Fruit fly (Drosophila melanogaster): Measurements from ENCODE around the gene NdufV3.

The NdufV3 gene

dm6 chrX:11349780-11350179 lies at the start of gene NdufV3:
Gene NdufV3 (plus strand): TSS chrX:11349998.
- TF ChIP-seq CTCF (optimal IDR thresholded peaks at IDR 0.05) (no peak), CG8478 (optimal IDR thresholded peaks at IDR 0.05) (no peak)

DNA sequence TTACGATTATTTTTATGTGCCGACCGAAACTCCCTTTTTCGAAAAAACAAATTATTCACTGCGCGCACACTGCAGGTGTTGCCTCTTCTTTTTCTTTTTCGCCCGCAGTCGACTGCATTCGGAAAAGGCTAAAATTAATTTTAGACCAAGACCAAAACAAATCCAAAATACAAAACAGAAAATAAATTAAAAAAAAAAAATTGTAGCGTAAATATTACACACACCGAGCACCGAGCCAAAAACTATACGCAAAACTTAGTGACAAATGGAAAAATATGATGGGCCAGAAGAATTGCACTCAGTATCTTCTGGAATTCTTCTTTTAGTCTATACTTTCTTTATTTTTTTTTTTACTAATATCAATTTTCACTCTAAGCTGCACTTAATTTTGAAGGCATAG lies 47.1 kb upstream of the NdufV3 start, which contains the start of gene CG44422:
Gene CG44422 (minus strand): TSS at position 101 of the 400 bp plus-strand sequence.
- no peak for TF ChIP-seq CG8478 (optimal IDR thresholded peaks at IDR 0.05)
- TF ChIP-seq CTCF (optimal IDR thresholded peaks at IDR 0.05), result no peak

- no peak for TF ChIP-seq CG8478 (optimal IDR thresholded peaks at IDR 0.05)
- no peak for TF ChIP-seq CTCF (optimal IDR thresholded peaks at IDR 0.05)
Measured at dm6 chrX:11311108-11311507, 38.7 kb upstream of the NdufV3 start, which contains the start of gene Ir10a. Gene Ir10a (minus strand): TSS chrX:11311208.

DNA sequence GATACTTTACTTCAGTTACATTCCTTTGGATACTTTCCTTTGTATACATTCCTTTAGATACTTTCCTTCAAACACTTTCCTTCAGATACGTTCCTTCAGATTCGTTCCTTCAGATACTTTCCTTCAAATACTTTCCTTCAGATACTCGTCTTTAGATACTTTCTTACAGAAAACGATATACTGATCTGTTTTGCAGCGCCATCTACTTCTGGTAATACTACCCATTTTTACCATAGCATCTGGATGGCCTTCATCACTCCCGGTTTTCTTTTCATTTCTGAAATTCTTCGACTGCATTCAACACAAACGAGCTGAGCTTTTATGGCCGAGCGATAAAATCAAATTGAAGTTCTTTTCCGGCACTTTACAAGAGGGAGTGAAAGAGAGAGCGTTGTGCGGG lies 29.9 kb upstream of the NdufV3 start:
- TF ChIP-seq CTCF (optimal IDR thresholded peaks at IDR 0.05), result peak; percentile 80
- TF ChIP-seq CG8478 (optimal IDR thresholded peaks at IDR 0.05), result no peak

DNA sequence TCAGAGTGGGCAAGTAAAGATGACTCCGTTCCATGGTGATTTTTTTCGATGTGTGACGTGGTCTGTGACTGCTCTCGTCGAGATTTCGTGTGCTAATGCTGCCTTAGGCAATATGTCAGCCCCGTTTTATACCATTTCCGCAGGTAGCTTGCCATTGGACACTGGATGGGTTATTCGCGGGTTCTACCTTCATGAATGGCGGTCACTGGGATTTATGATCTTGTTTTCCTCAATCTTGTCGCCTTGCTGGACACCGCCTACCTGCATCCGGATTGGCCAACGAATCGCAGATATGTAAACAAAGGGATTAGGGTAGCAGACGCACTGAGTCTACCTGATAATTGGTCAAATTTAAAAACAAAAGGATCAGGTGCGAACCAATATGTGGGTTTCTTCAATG lies 27.5 kb upstream of the NdufV3 start, which contains the start of gene sisA:
Gene sisA (minus strand): TSS at position 101 of the 400 bp plus-strand sequence.
- no peak for TF ChIP-seq CTCF (optimal IDR thresholded peaks at IDR 0.05)
- TF ChIP-seq CG8478 (optimal IDR thresholded peaks at IDR 0.05), result no peak

dm6 chrX:11322659-11323058 lies 27.1 kb upstream of the NdufV3 start:
- no peak for TF ChIP-seq CTCF (optimal IDR thresholded peaks at IDR 0.05)
- no peak for TF ChIP-seq CG8478 (optimal IDR thresholded peaks at IDR 0.05)

DNA sequence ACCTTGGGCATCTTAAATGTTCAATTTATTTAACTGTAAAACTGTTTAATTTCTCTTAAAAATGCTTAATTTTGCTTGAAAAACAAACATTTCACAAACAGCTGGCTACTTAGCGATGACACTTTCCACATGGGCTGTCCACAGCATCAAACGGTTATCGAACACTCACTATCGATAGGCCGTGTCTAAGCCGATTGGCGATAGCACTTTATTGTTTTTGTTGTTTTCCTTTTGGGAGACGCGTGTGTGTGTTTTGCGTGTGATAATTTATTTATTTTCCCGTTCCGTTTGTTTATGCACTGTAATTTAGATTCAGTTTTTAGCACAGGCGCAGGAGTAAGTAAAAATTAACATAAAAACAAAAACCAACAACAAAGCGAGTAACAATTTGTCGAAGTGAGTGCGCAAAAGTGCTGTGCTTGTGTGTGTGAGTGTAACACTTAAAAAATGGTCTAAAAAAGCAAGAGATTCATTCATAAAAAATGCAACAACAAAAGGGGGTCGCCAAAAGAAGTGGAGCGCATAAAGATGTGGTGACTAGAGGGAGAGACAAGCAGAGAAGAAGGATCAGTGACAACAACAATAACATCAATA lies 24.5 kb upstream of the NdufV3 start, which contains the start of gene Gapvd1:
Gene Gapvd1 (plus strand): TSS at position 211 of the 594 bp plus-strand sequence.
- no peak for TF ChIP-seq CG8478 (optimal IDR thresholded peaks at IDR 0.05)
- TF ChIP-seq CTCF (optimal IDR thresholded peaks at IDR 0.05), result peak in 1 of 2 experiments; percentile 6

- TF ChIP-seq CG8478 (optimal IDR thresholded peaks at IDR 0.05) (no peak), CTCF (optimal IDR thresholded peaks at IDR 0.05) (no peak)
Measured at dm6 chrX:11326213-11326731, 23.5 kb upstream of the NdufV3 start.

DNA sequence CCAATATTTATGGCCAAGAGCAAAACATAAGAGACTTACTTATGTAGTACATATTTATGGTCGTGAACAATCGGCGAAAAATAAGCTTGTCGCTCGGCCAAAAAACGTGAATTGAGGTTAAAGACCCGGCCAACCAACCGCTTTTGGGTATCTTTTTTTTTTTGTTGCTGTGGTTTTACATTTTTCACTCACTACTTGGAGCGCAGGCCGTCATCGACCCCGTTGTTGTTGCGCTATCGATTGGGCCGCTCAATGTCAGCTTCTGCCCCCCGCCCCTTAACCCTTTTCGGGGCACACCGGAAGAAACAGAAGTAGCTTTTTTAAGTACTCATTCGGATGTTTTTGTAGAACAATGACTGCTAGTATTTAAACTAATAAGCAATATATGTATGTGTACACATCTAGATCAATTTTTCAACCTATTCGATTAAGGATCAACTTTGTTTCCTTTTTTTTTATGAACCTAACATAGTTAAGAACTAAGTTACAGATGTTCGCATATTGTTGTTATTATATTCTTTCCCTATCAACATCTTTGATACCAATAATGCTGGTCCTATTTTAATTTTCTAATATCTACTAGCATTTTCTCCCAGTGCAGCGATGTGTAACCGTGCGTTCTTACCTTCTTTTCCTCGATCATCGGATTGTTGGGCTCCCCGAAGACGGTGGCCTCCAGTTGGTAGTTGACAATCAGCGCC lies 11.6 kb upstream of the NdufV3 start:
- TF ChIP-seq CG8478 (optimal IDR thresholded peaks at IDR 0.05) (no peak), CTCF (optimal IDR thresholded peaks at IDR 0.05) (no peak)

DNA sequence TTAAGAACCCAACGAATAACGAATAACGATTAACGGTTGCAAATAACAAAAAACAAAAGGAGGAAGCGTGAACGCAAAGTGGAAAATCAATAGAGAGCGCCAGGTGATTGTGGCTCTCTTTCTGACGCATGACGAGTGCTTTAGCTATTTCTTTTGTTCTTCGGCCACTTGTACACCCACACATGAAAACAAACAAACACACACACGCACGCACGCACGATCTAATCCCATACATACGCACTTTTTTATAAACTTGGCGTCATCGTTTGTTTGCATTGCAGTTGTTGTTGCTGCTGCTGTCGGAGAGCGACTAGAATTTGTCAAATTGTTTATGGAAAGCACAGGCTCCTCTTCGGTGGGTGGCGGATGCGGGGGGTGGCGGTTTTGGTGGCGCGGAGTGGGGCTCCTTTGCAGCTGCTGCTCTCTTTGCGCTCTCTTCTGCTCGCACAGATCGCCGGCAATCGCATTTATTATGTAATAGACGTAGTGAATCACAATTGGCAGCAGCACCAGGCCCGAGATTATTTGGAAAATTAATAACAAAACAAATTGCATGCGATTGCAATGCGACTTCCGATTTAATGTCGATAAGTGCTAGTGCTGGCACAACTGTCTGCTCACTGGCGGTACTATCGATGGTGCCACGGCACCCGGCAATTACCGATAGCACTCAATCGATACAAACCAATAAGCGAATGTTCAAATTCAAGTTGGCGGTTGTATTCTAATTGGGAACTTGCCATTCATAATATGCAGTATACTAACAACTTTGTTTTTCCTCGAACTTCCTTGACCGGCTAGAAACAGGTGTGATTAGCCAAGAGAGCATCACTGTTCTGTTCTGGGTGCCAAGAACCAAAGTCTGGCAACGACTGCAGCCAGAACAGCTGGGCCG lies 10.6 kb upstream of the NdufV3 start:
- TF ChIP-seq CG8478 (optimal IDR thresholded peaks at IDR 0.05), result no peak
- TF ChIP-seq CTCF (optimal IDR thresholded peaks at IDR 0.05), result peak in 1 of 2 experiments; percentile 34

DNA sequence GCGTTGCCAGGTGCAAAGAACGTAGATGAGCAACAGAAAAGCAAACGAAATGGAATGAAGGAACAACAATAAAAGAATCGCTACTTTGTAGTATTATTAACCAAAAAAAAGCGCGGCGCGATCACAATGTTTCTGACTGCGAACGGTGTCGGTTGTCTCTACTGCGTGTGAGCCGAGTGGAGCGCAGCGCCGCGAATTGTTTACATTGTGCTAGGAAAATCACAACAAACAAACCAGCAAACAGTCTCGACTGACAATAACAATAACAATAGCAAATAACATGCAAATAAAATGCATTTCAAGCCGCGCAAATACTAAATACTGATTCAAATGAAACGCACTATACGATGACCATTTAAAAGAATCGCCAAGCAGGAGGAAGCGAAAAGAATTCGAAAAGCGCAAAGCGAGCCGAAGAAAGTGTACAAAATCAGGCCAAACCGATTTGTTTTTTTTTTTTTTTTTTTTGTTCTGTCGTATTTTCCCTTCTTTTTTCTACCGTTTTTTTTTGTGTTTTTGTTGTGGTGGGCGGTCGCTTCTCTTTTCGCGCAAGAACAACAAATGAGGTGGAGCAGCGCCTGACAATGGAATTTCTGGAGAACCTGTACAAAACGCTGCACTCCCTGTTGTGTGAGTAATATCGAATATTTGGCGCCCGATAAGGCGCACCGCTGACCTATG lies 9.8 kb upstream of the NdufV3 start, which contains the start of the genes CG34348 and Kap3:
Gene CG34348 (plus strand): TSS at position 6 of the 681 bp plus-strand sequence.
Gene Kap3 (minus strand): TSS at position 217 of the 681 bp plus-strand sequence.
- no peak for TF ChIP-seq CG8478 (optimal IDR thresholded peaks at IDR 0.05)
- TF ChIP-seq CTCF (optimal IDR thresholded peaks at IDR 0.05), result no peak

- TF ChIP-seq CG8478 (optimal IDR thresholded peaks at IDR 0.05), result no peak
- no peak for TF ChIP-seq CTCF (optimal IDR thresholded peaks at IDR 0.05)
Measured at dm6 chrX:11340719-11341322, 9.0 kb upstream of the NdufV3 start.

- TF ChIP-seq CG8478 (optimal IDR thresholded peaks at IDR 0.05) (no peak), CTCF (optimal IDR thresholded peaks at IDR 0.05) (no peak)
Measured at dm6 chrX:11342168-11342567, 7.6 kb upstream of the NdufV3 start.

DNA sequence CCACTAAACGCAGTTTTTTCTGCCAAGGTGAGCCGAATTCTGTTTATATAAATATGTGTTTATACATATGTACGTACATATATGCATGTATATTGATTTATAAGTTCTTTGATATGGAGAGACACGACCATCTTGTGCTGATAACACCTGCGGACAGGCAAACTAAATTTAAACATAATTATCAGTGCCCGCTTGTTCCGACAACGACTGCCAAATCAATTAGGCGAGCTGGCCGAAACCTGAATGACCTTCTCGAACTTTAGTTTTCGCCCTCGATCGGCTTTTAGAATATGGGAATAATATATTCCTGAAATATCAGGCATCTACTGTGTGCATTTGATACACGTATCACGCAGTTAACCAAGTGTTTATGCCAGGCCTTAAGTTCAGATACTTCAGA lies 7.0 kb upstream of the NdufV3 start:
- TF ChIP-seq CTCF (optimal IDR thresholded peaks at IDR 0.05), result no peak
- no peak for TF ChIP-seq CG8478 (optimal IDR thresholded peaks at IDR 0.05)

All from S2 (cell line).